Worm (Caenorhabditis elegans): ENCODE measurements around the gene nex-1.

- TF ChIP-seq ztf-4 (tag; optimal IDR thresholded peaks at IDR 0.05) (no peak), fkh-4 (tag; optimal IDR thresholded peaks at IDR 0.05; ENCODE audit: borderline replicate concordance) (no peak), skn-1 (tag; optimal IDR thresholded peaks at IDR 0.05) (no peak), ceh-88 (GFP tag; IDR thresholded peaks at IDR 0.05) (no peak), aly-2 (tag; optimal IDR thresholded peaks at IDR 0.05) (no peak)
Observed at ce11 chrIII:5203310-5203709, 22.1 kb upstream of the nex-1 start.

Data from whole organism, L1 larva.